Worm (Caenorhabditis elegans) whole organism, L4 larva: ENCODE results near the gene har-1.
A peak's percentile ranks its signal among the peaks of the same experiment; 100 is the strongest.

ENCODE experiments used
- F26F4.8 ChIP-seq: fragments of 200-800 bp; sonication (Bioruptor generic); conservative IDR thresholded peaks from 2 replicates; pipeline ENCODE4 v1.3.6; 2022; ENCODE audit warnings: missing genetic modification characterization, missing compliant biosample characterization
- F37D6.2 ChIP-seq: sonication (generic microtip); optimal IDR thresholded peaks from 2 replicates; lab custom pipeline; 2016; ENCODE audit warnings: mild to moderate bottlenecking, missing genetic modification characterization, missing compliant biosample characterization
- F44E2.7 ChIP-seq: fragments of 200-800 bp; sonication (Bioruptor generic); IDR thresholded peaks from 2 replicates; pipeline ENCODE4 v2.1.2; 2022; ENCODE audit warnings: missing genetic modification characterization, missing compliant biosample characterization
- F49E8.2 ChIP-seq: sonication (generic microtip); optimal IDR thresholded peaks from 2 replicates; lab custom pipeline; 2016; ENCODE audit warnings: missing compliant biosample characterization, mild to moderate bottlenecking, missing genetic modification characterization, borderline replicate concordance
- Y48G9A.11 ChIP-seq: fragments of 200-800 bp; sonication (Bioruptor generic); IDR thresholded peaks from 2 replicates; pipeline ENCODE4 v1.3.6; 2022; ENCODE audit warnings: missing genetic modification reagents, missing genetic modification characterization, missing compliant biosample characterization
- Y75B8A.6 ChIP-seq: fragments of 200-800 bp; sonication (Bioruptor generic); IDR thresholded peaks from 2 replicates; pipeline ENCODE4 v1.3.6; 2022; ENCODE audit warnings: missing genetic modification reagents, missing genetic modification characterization, missing compliant biosample characterization
- aha-1 ChIP-seq: fragments of 150-350 bp; peaks from one replicate; lab custom pipeline; 2014; ENCODE audit warnings: missing biosample characterization, missing genetic modification characterization
- ama-1 ChIP-seq: fragments of 150-350 bp; optimal IDR thresholded peaks from 2 replicates; lab custom pipeline; 2014; ENCODE audit warnings: inconsistent platforms, mixed read lengths
- ceh-28 ChIP-seq: fragments of 150-350 bp; optimal IDR thresholded peaks from 2 replicates; lab custom pipeline; 2014; ENCODE audit warnings: missing biosample characterization, missing genetic modification reagents, missing genetic modification characterization
- ctbp-1 ChIP-seq: fragments of 200-800 bp; sonication (Bioruptor generic); IDR thresholded peaks from 2 replicates; pipeline ENCODE4 v1.3.6; 2022; ENCODE audit warnings: missing genetic modification reagents, missing genetic modification characterization, missing compliant biosample characterization
- daf-12 ChIP-seq: fragments of 150-350 bp; optimal IDR thresholded peaks from 2 replicates; lab custom pipeline; 2014; ENCODE audit warnings: missing biosample characterization, missing genetic modification reagents, missing genetic modification characterization
- daf-16 ChIP-seq, 3 experiments: sonication (generic microtip); optimal IDR thresholded peaks; 2 replicates each; lab custom pipeline; 2016 to 2017; ENCODE audit warnings: missing genetic modification characterization in 3 of 3, missing genetic modification reagents in 3 of 3, mild to moderate bottlenecking in 2 of 3, missing compliant biosample characterization in 2 of 3, missing biosample characterization in 1 of 3, moderate library complexity in 1 of 3
- dpl-1 ChIP-seq: fragments of 150-350 bp; optimal IDR thresholded peaks from 2 replicates; lab custom pipeline; 2014; ENCODE audit warnings: missing biosample characterization, missing genetic modification reagents, missing genetic modification characterization
- duxl-1 ChIP-seq: sonication (generic microtip); optimal IDR thresholded peaks from 2 replicates; lab custom pipeline; 2016; ENCODE audit warnings: mild to moderate bottlenecking, missing genetic modification characterization, moderate library complexity, missing compliant biosample characterization; ENCODE audit not compliant: poor library complexity
- dve-1 ChIP-seq: sonication (generic microtip); optimal IDR thresholded peaks from 2 replicates; lab custom pipeline; 2017; ENCODE audit warnings: antibody characterized with exemption, mild to moderate bottlenecking, missing genetic modification characterization, missing compliant biosample characterization; ENCODE audit not compliant: insufficient read depth
- fkh-10 ChIP-seq: fragments of 150-350 bp; optimal IDR thresholded peaks from 2 replicates; lab custom pipeline; 2014; ENCODE audit warnings: missing biosample characterization, missing genetic modification reagents, missing genetic modification characterization
- fos-1 ChIP-seq: fragments of 150-350 bp; optimal IDR thresholded peaks from 2 replicates; lab custom pipeline; 2014; ENCODE audit warnings: missing biosample characterization, missing genetic modification characterization
- gei-8 ChIP-seq: fragments of 200-800 bp; sonication (Bioruptor generic); optimal IDR thresholded peaks from 2 replicates; lab custom pipeline; 2018; ENCODE audit warnings: mild to moderate bottlenecking, missing genetic modification characterization, missing compliant biosample characterization
- hif-1 ChIP-seq, 2 experiments: sonication (generic microtip); optimal IDR thresholded peaks; 2 replicates each; lab custom pipeline; 2016 to 2017; ENCODE audit warnings: missing compliant biosample characterization in 2 of 2, missing genetic modification characterization in 2 of 2, missing genetic modification reagents in 2 of 2, missing genotype in 2 of 2, mild to moderate bottlenecking in 1 of 2
- hlh-30 ChIP-seq: sonication (generic microtip); optimal IDR thresholded peaks from 2 replicates; lab custom pipeline; 2017; ENCODE audit warnings: antibody characterized with exemption, mild to moderate bottlenecking, missing genetic modification characterization, missing compliant biosample characterization; ENCODE audit not compliant: insufficient read depth
- hmg-1.1 ChIP-seq: fragments of 200-800 bp; sonication (Bioruptor generic); IDR thresholded peaks from 2 replicates; pipeline ENCODE4 v1.3.6; 2022; ENCODE audit warnings: missing genetic modification reagents, missing genetic modification characterization, missing compliant biosample characterization
- lin-1 ChIP-seq: fragments of 200-800 bp; sonication (Bioruptor generic); IDR thresholded peaks from 2 replicates; pipeline ENCODE4 v1.3.6; 2022; ENCODE audit warnings: missing genetic modification reagents, missing genetic modification characterization, missing compliant biosample characterization
- lin-15B ChIP-seq: fragments of 150-350 bp; sonication (generic microtip); optimal IDR thresholded peaks from 3 replicates; lab custom pipeline; 2014; ENCODE audit warnings: missing biosample characterization, missing genetic modification characterization
- lsy-2 ChIP-seq, 2 experiments: fragments of 150-350 bp in 1 of 2; sonication (generic microtip) in 1 of 2; optimal IDR thresholded peaks; 2 replicates each; lab custom pipeline; 2014 to 2017; ENCODE audit warnings: missing biosample characterization in 2 of 2, missing genetic modification characterization in 2 of 2
- madf-5 ChIP-seq, 2 experiments: fragments of 200-800 bp; sonication (Bioruptor generic); IDR thresholded peaks; 2 replicates each; pipeline ENCODE4 v1.3.6; 2022; ENCODE audit warnings: missing compliant biosample characterization in 2 of 2, missing genetic modification characterization in 2 of 2
- mdl-1 ChIP-seq, 2 experiments: fragments of 150-350 bp in 1 of 2; sonication (generic microtip) in 1 of 2; optimal IDR thresholded peaks; 2 replicates each; lab custom pipeline; 2014 to 2017; ENCODE audit warnings: missing biosample characterization in 2 of 2, missing genetic modification characterization in 2 of 2
- mdt-29 ChIP-seq: fragments of 200-800 bp; sonication (Bioruptor generic); IDR thresholded peaks from 2 replicates; pipeline ENCODE4 v1.3.6; 2022; ENCODE audit warnings: missing genetic modification reagents, missing genetic modification characterization, missing compliant biosample characterization
- mep-1 ChIP-seq: fragments of 150-350 bp; sonication (generic microtip); optimal IDR thresholded peaks from 3 replicates; lab custom pipeline; 2014; ENCODE audit warnings: missing biosample characterization, missing genetic modification characterization
- mxl-2 ChIP-seq: fragments of 200-800 bp; sonication (Bioruptor generic); conservative IDR thresholded peaks from 2 replicates; pipeline ENCODE4 v1.3.6; 2022; ENCODE audit warnings: missing genetic modification reagents, missing genetic modification characterization, missing compliant biosample characterization
- mxl-3 ChIP-seq: fragments of 200-800 bp; sonication (Bioruptor generic); optimal IDR thresholded peaks from 2 replicates; lab custom pipeline; 2018; ENCODE audit warnings: mild to moderate bottlenecking, missing genetic modification characterization, missing compliant biosample characterization
- nhr-10 ChIP-seq: fragments of 150-350 bp; optimal IDR thresholded peaks from 2 replicates; lab custom pipeline; 2014; ENCODE audit warnings: missing biosample characterization, missing genetic modification characterization
- nhr-25 ChIP-seq: sonication (generic microtip); optimal IDR thresholded peaks from 2 replicates; lab custom pipeline; 2017; ENCODE audit warnings: missing genetic modification characterization, mild to moderate bottlenecking, missing compliant biosample characterization, antibody characterized with exemption, moderate library complexity, borderline replicate concordance; ENCODE audit not compliant: insufficient read depth
- nhr-48 ChIP-seq: sonication (generic microtip); optimal IDR thresholded peaks from 2 replicates; lab custom pipeline; 2016; ENCODE audit warnings: mild to moderate bottlenecking, missing genetic modification characterization, missing compliant biosample characterization
- nhr-6 ChIP-seq: fragments of 150-350 bp; optimal IDR thresholded peaks from 2 replicates; lab custom pipeline; 2014; ENCODE audit warnings: missing biosample characterization, missing genetic modification characterization
- pha-4 ChIP-seq, 2 experiments: fragments of 150-350 bp in 1 of 2; fragments of 200-800 bp in 1 of 2; sonication (Bioruptor generic) in 1 of 2; IDR thresholded peaks in 1 of 2; optimal IDR thresholded peaks in 1 of 2; 2 replicates each; pipeline versions ENCODE4 v1.3.6 to Lab custom; 2014 to 2022; ENCODE audit warnings: missing genetic modification characterization in 2 of 2, missing genetic modification reagents in 2 of 2, missing biosample characterization in 1 of 2, missing compliant biosample characterization in 1 of 2
- sdz-12 ChIP-seq: fragments of 200-800 bp; sonication (Bioruptor generic); optimal IDR thresholded peaks from 2 replicates; lab custom pipeline; 2018; ENCODE audit warnings: mild to moderate bottlenecking, missing genetic modification characterization, missing compliant biosample characterization
- snpc-1.2 ChIP-seq: fragments of 200-800 bp; sonication (Bioruptor generic); IDR thresholded peaks from 2 replicates; pipeline ENCODE4 v1.3.6; 2022; ENCODE audit warnings: missing genetic modification reagents, missing genetic modification characterization, missing compliant biosample characterization
- snpc-4 ChIP-seq: fragments of 150-350 bp; optimal IDR thresholded peaks from 2 replicates; lab custom pipeline; 2014; ENCODE audit warnings: missing biosample characterization, missing genetic modification characterization
- spr-1 ChIP-seq: sonication (generic microtip); optimal IDR thresholded peaks from 2 replicates; lab custom pipeline; 2016; ENCODE audit warnings: mild to moderate bottlenecking, missing genetic modification characterization, missing compliant biosample characterization
- tra-1 ChIP-seq: fragments of 200-800 bp; sonication (Bioruptor generic); IDR thresholded peaks from 2 replicates; pipeline ENCODE4 v1.3.6; 2022; ENCODE audit warnings: missing genetic modification reagents, missing genetic modification characterization, missing compliant biosample characterization
- unc-130 ChIP-seq: sonication (generic microtip); optimal IDR thresholded peaks from 2 replicates; lab custom pipeline; 2016; ENCODE audit warnings: missing genetic modification reagents, missing genetic modification characterization, missing compliant biosample characterization
- unc-39 ChIP-seq: sonication (generic microtip); optimal IDR thresholded peaks from 2 replicates; lab custom pipeline; 2017; ENCODE audit warnings: missing biosample characterization, missing genetic modification characterization
- unc-62 ChIP-seq, 3 experiments: fragments of 150-350 bp in 1 of 3; sonication (generic microtip); optimal IDR thresholded peaks in 2 of 3; peaks in 1 of 3; 1 replicate in 1 of 3; 2 replicates in 2 of 3; lab custom pipeline; 2014 to 2017; ENCODE audit warnings: missing biosample characterization in 3 of 3, missing genetic modification characterization in 3 of 3, missing genetic modification reagents in 3 of 3, missing genotype in 1 of 3
- zip-2 ChIP-seq: fragments of 150-350 bp; optimal IDR thresholded peaks from 2 replicates; lab custom pipeline; 2014; ENCODE audit warnings: missing biosample characterization, missing genetic modification characterization
- ztf-7 ChIP-seq: fragments of 150-350 bp; optimal IDR thresholded peaks from 2 replicates; lab custom pipeline; 2014; ENCODE audit warnings: missing biosample characterization, missing genetic modification characterization

Gene har-1

ce11 chrIII:4166745-4167144 is 14.9 kb downstream of the har-1 start, which contains the start of gene rnf-5:
Gene rnf-5 (minus strand): TSS chrIII:4166845.
- TF ChIP-seq gei-8: no peak
- TF ChIP-seq nhr-25 (tag; lab: Kevin White, UChicago): no peak
- TF ChIP-seq mdt-29 (GFP tag; lab: Robert Waterston, UW): no peak
- TF ChIP-seq nhr-6 (tag; lab: Kevin White, UChicago): no peak
- no peak for TF ChIP-seq lin-1
- no peak for TF ChIP-seq tra-1
- no peak for TF ChIP-seq snpc-4 (tag; lab: Kevin White, UChicago)
- TF ChIP-seq lin-15B (tag; lab: Kevin White, UChicago): no peak
- TF ChIP-seq unc-62 (GFP tag; optimal IDR thresholded peaks at IDR 0.05 in 1 of 2; lab: Kevin White, UChicago): no peak
- TF ChIP-seq unc-62 (tag; optimal IDR thresholded peaks at IDR 0.05; lab: Kevin White, UChicago): no peak
- TF ChIP-seq mxl-3 (GFP tag; lab: Kevin White, UChicago): no peak
- no peak for TF ChIP-seq hlh-30 (tag; lab: Kevin White, UChicago)
- no peak for TF ChIP-seq fos-1 (tag; lab: Kevin White, UChicago)
- no peak for TF ChIP-seq madf-5 (GFP tag; IDR thresholded peaks at IDR 0.05; lab: Robert Waterston, UW)
- TF ChIP-seq ctbp-1 (GFP tag; lab: Robert Waterston, UW): no peak
- no peak for TF ChIP-seq unc-130 (GFP tag; lab: Kevin White, UChicago)
- TF ChIP-seq nhr-48 (tag; lab: Kevin White, UChicago): no peak
- TF ChIP-seq, all 104 proteins: peak for 0

ce11 chrIII:4168665-4169064 is 16.8 kb downstream of the har-1 start, which contains the start of gene ccdc-55:
Gene ccdc-55 (minus strand): TSS chrIII:4168765.
- no peak for TF ChIP-seq ama-1 (lab: Kevin White, UChicago)
- no peak for TF ChIP-seq pha-4 (GFP tag; IDR thresholded peaks at IDR 0.05; lab: Robert Waterston, UW)
- no peak for TF ChIP-seq pha-4 (tag; optimal IDR thresholded peaks at IDR 0.05; lab: Kevin White, UChicago)
- no peak for TF ChIP-seq Y48G9A.11 (GFP tag; lab: Robert Waterston, UW)
- no peak for TF ChIP-seq mdl-1 (tag; optimal IDR thresholded peaks at IDR 0.05; lab: Kevin White, UChicago)
- TF ChIP-seq, all 104 proteins: peak for 0

ce11 chrIII:4170903-4171377 is 19.1 kb downstream of the har-1 start, which contains the start of the genes rnf-121 and C16C10.4:
Gene rnf-121 (minus strand): TSS chrIII:4170953.
Gene C16C10.4 (plus strand): TSS chrIII:4171336.
- TF ChIP-seq nhr-48 (tag; lab: Kevin White, UChicago) (peak; percentile 30), lsy-2 (tag; optimal IDR thresholded peaks at IDR 0.05; lab: Kevin White, UChicago) (peak in 1 of 2 experiments; percentile 71), hmg-1.1 (GFP tag; lab: Robert Waterston, UW) (peak; percentile 63), ztf-7 (tag; lab: Kevin White, UChicago) (peak; percentile 50), F26F4.8 (no peak), mxl-2 (GFP tag; lab: Robert Waterston, UW) (no peak), spr-1 (tag; lab: Kevin White, UChicago) (peak; percentile 77), mep-1 (tag; lab: Kevin White, UChicago) (peak; percentile 66), Y75B8A.6 (GFP tag; lab: Robert Waterston, UW) (no peak), F44E2.7 (GFP tag; lab: Robert Waterston, UW) (no peak), F37D6.2 (tag; lab: Kevin White, UChicago) (peak; percentile 11), unc-130 (GFP tag; lab: Kevin White, UChicago) (peak; percentile 82), dpl-1 (GFP tag; lab: Kevin White, UChicago) (peak; percentile 71), daf-12 (tag; lab: Kevin White, UChicago) (no peak), fkh-10 (GFP tag; lab: Kevin White, UChicago) (no peak), zip-2 (tag; lab: Kevin White, UChicago) (peak; percentile 23), snpc-1.2 (GFP tag; lab: Robert Waterston, UW) (peak; percentile 46; the same call in 1 of the 2 replicates), unc-39 (tag; lab: Kevin White, UChicago) (no peak), nhr-10 (tag; lab: Kevin White, UChicago) (no peak), dve-1 (tag; lab: Kevin White, UChicago) (peak; percentile 29), duxl-1 (tag; lab: Kevin White, UChicago) (peak; percentile 82), aha-1 (tag; lab: Kevin White, UChicago) (peak; percentile 45), sdz-12 (GFP tag; lab: Kevin White, UChicago) (no peak), hif-1 (tag; optimal IDR thresholded peaks at IDR 0.05; lab: Kevin White, UChicago) (peak in 1 of 2 experiments; percentile 36), ceh-28 (tag; lab: Kevin White, UChicago) (peak; percentile 4), F49E8.2 (peak; percentile 29), lin-15B (tag; lab: Kevin White, UChicago) (no peak), daf-16 (GFP tag; optimal IDR thresholded peaks at IDR 0.05; lab: Kevin White, UChicago) (peak in 1 of 2 experiments; percentile 70), daf-16 (tag; optimal IDR thresholded peaks at IDR 0.05; lab: Kevin White, UChicago) (no peak)
